Worm (Caenorhabditis elegans): ENCODE data around the gene rnf-113.
"Not testable (repeated sequence)": the region's sequence is repeated elsewhere in the genome, so short reads cannot be mapped to it uniquely, and the experiment has no call there.

The rnf-113 gene

DNA sequence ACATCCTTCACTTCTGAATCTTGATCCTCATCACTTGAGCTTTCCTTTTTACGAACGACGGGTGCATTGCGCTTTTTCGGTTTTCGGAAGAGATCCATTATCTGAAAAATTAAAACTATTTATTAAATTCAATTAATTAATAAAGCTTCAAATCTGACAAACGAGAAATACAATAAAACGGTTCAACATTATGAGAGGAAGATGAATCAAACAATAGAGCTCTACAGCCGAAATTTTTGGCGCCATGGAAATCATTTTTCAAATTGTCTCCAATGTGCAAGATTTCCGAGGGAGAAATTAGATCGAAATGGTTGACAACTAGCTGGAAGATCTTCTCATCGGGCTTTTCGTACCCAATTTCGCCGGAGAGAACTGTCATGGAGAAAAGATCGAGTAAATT, at the start of gene rnf-113:
rnf-113 (minus strand) TSS at position 101 of the 400 bp plus-strand sequence.
- TF ChIP-seq unc-62 (GFP tag; optimal IDR thresholded peaks at IDR 0.05) = no peak

DNA sequence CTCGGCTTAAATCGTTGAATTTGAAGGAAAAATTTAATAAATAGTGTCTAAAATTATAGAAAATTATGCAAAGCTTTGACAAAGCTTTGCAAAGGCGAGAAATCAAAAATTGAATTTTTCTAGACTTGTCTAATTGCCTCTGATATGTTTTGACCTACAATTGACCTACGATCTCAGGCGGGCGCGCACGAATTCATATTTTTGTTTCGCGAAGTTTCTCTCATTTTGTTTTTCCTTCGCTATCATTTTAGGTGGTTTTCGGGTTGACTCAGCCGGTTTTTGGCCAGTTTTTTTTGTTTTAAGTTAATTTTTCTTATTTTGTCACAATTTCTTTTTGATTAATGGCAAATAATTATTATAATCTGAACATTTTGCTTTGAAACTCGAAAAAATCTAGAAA, 49.8 kb upstream of the rnf-113 start:
- TF ChIP-seq unc-62 (GFP tag; optimal IDR thresholded peaks at IDR 0.05) = no peak

DNA sequence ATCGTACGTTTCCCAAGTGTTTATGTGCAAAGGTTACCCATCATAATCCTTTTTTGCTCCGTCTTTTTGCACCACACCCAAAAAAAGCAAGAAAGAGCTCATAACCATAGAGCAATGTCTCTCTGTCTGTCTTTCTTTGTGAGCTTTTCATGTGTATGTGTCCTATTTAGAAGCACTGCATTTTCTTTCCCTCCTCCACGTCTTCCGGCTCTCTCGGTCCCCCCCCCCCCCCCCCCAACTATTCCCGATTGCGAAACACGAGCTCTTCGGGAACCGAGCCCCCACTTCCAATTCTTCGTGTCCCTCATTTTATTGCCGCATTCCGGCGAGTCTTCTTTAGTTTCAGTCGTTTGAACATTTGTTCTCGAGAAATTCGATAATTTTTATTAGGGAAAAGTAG, 49.4 kb upstream of the rnf-113 start:
- TF ChIP-seq unc-62 (GFP tag; optimal IDR thresholded peaks at IDR 0.05) = no peak

DNA sequence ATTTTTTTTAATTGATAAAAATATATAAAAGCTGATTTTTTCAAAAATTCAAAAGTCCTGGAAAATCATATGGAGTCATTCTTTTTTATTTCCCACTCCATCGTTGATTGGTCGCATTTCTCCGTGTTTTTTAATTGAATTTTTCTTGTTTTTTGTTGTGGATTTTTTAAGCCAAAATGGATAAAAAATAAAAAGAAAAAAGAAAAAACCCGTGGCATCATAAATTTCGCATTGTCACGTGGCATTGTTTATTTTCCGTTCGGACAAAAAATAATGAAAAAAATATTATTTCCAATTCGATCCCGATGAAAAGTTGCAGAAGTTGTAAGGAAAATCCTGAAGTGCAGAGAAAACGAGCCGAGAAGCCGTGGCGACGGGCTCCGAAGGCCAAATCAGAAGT, 48.2 kb upstream of the rnf-113 start, which contains the start of gene klp-7:
klp-7 (plus strand) TSS at position 301 of the 400 bp plus-strand sequence.
- TF ChIP-seq unc-62 (GFP tag; optimal IDR thresholded peaks at IDR 0.05) = not testable (repeated sequence)

DNA sequence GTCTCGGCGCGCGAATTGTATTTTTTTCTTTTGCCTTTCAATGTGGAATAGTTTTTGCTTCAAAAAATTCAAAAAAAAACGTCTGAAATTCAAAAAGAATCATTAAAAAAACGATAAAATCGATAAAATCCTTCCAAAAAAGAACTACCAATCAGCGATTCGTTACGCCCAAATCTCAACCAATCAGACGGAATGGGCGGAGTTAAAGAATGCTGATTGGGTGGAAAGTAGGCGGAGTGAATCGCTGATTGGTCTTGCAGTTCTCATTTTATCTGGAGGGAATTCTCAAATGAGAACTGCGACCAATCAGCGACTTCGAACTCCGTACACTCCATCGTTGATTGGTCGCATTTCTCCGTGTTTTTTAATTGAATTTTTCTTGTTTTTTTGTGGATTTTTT, 47.7 kb upstream of the rnf-113 start:
- no peak for TF ChIP-seq unc-62 (GFP tag; optimal IDR thresholded peaks at IDR 0.05)

DNA sequence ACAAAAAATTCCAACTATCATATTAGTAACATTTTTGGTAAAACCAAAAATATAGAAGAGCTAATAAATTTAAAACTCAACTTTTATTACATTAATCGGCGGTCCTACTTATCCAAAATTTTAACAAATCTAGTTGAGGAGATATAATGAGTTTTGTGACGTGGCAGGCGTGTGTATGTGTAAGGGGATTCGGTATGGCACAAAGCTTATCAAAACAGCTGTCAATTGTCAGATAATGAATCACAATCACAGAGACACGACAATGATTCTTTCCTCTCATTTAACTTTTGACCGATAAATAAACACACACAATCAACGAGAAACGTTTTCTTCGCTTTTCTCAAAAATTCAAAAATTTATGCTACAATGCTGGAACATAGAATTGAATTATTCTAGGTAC, 44.6 kb upstream of the rnf-113 start, which contains the start of gene K11D9.3:
K11D9.3 (minus strand) TSS at position 181 of the 400 bp plus-strand sequence.
- no peak for TF ChIP-seq unc-62 (GFP tag; optimal IDR thresholded peaks at IDR 0.05)

DNA sequence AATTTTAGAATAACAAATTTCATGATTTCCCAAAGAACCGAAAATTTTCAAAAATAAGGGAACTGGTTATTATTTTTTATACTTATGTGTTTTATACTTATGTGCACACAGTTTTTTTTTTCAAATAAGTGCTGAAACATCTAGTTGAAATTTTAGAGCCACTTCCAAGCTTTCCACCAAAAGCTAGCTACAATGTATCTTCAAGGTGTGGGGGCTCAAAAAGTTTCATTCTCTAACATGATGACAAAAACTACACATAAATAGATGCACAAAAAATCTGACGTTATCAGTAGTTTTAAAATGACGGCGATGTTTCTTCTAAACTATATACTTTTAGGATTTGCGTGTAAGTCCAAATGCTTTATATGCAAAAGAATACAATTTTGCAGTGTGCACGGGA, 36.6 kb upstream of the rnf-113 start, which contains the start of gene clec-163:
clec-163 (plus strand) TSS at position 301 of the 400 bp plus-strand sequence.
- TF ChIP-seq unc-62 (GFP tag; optimal IDR thresholded peaks at IDR 0.05) = no peak

DNA sequence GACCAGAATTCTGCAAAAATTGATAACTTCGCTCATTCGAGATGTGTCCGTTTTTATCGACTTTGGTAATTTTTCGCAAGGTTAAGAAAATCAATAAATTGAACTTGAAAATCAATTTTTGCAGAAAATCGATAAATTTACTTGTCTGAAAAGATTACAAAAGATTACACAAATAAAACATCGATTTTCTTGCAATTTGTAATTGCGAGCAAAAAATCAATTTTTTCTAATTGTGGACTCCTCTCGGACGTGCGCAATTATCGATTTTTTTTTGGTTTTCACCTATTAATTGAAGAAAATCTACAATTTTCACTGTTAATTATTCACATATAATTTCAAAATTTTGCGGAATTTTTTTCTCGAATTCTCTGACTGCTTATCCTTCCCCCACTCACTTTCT, 33.8 kb upstream of the rnf-113 start:
- no peak for TF ChIP-seq unc-62 (GFP tag; optimal IDR thresholded peaks at IDR 0.05)

DNA sequence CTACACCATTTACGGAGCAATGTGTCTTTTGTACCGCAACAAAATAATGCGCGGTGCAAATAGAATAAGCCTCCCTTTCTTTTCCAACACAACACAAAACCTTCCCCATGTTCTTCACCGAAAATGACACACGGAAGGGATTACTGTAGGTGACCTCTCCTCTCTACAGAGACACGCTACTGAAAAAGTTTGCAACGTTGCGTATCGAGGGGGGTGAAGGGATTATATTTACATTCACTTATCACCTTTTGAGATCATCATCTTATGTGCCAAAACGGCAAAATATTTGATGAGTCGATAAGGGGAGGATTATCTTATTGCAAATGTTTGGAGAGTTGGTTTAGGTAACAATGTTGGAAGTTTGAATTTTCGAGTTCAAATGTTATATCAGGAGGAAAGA, 25.6 kb upstream of the rnf-113 start:
- no peak for TF ChIP-seq unc-62 (GFP tag; optimal IDR thresholded peaks at IDR 0.05)

DNA sequence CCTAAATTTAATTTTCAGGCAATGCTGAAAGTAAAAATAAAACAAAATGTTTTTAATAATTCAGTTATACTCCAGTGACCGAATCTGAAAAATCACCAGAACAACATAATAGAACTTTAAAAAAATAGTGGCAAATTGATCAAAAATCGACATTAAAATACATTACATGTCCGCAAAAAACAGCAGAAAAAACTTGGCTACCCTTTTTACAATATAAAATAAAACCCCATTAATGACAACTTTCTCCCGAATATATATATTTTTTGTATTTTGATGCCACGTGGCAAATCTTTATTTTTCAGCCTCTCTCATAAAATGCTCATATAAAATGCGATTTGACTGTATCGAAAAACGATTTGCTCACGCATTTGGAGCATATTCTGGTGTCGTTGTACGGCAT, 24.1 kb upstream of the rnf-113 start, which contains the start of gene ptr-19:
ptr-19 (plus strand) TSS at position 301 of the 400 bp plus-strand sequence.
- TF ChIP-seq unc-62 (GFP tag; optimal IDR thresholded peaks at IDR 0.05) = no peak

DNA sequence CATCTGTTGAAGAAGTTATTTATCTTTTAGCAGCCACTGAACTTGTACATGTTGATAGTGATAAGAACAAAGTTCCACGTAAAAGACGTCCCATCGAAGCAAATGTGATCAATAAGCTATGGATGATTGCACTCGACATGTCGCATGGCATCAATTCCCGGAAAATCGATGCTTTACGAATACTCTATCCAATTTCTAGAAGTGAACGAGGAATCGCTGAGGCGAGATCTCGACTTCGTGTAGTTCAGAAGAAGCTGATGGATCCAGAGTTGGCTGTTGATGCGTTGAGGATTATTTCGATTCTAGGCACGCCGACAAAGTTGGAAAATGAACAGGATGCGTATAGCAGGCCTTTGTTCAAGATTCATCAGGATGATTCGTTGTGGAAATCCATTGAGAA, 12.3 kb upstream of the rnf-113 start:
- TF ChIP-seq unc-62 (GFP tag; optimal IDR thresholded peaks at IDR 0.05) = no peak

DNA sequence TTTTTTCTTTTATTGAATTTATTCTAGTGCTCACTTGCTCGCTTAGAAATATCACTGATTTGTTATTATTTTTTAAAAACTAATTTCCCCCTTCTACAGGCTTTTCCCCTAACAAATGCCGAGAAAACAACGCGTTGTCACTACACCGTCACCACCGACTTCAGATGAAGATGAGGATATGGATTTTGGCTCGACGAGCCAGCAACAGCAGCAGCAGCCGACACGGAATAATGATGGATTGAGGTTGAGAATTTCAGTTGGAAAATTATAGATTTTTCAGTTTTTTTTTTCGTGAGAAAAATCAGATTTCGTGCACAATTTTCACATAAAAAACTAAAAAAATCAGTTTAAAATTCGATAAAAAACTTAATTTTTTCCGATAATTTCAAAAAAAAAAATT, 5.6 kb upstream of the rnf-113 start, which contains the start of gene dpy-28:
dpy-28 (plus strand) TSS at position 100 of the 400 bp plus-strand sequence.
- no peak for TF ChIP-seq unc-62 (GFP tag; optimal IDR thresholded peaks at IDR 0.05)

DNA sequence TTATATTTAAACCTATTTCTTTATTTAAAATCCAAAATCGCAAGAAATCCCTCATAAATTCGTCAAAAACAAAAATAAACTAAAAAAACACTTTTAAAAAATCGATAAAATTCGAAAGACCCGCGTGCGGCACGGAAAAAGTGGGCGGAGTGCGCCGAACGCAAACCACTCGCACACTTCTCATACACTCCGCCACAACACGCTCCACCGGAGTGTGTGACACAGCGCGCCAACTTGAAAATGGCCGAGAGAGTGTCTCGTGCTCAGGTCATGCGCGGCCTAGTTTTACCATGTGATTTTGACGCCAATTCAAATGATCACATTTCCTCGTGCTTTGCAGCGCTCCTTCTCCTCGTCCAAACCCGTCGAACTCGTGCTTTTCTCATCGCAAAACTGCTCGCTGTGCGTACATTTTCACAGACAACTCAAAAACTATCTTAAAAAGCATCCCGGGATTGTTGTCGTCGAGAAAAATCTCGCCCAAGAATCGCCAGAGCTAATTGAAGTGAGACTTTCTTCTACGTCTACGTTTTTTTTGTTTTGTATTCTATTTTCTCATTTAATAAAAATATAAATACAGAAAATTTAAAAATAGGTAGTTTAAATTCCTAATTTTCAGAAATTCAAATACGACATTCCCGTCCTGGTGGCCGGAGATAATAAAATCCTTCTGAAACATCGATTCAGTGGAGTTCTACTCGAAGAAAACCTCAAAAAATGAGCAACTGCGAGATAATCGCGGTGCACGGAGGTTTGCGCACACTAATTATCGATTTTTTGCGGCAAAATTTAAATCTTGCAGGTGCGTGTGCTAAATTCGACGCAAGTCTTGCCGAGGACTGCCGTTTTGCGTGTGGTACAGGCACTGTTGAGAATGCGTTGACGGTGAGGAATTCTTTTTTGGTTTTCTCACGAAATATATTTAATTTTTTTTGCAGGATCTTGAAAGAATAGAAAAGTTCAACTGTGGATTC, 1.9 kb upstream of the rnf-113 start, which contains the start of gene tasp-1:
tasp-1 (plus strand) TSS at position 258 of the 974 bp plus-strand sequence.
- peak; percentile 64 for TF ChIP-seq unc-62 (GFP tag; optimal IDR thresholded peaks at IDR 0.05)

DNA sequence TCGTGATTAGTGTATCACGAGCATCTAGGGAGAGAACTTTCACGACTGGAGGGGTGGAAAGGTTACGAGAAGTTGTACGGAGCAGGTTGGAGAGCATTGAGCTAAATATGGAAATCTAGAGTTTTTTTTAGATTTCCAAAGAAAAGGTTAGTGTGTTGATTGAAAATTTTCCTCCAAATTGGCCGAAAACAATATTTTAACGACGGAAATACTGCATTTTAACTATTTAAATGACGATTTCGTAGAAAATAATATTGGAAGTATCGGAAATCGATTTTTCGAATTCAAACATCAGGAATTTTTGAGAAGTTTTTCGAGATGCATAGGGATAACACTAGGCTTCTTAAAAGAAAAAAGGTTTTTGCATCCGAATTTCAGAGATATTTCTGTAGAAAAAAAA, 982 bp upstream of the rnf-113 start, which contains the start of gene K01G5.10:
K01G5.10 (minus strand) TSS at position 101 of the 400 bp plus-strand sequence.
- no peak for TF ChIP-seq unc-62 (GFP tag; optimal IDR thresholded peaks at IDR 0.05)

DNA sequence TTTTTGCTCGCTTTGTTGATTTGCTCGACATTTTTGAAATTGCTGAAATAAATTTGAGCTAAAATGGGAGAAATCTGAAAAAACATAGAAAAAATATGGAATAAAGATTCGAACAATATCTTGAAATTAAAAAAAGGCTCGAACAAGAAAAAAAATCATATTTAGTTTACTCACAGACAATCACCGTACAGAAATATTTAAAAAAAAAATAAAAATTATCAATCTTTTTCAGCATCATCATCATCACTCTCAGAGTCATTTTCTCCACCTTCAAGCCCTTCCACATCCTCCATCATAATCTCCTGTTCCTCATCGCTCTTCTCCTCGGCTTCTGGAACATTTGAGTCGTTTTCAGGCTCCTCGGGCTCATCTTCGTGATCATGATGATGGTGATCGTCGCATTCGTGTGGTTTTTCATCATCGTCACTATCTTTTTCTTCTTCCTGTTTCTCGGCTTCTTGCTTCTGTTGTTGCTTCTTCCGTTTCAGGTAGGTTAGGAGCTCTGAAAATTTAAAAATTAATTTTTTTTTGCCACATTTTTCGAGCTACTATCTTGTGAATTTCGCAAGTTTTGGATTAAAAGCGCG, 1.9 kb downstream of the rnf-113 start, which contains the start of gene hpl-2:
hpl-2 (minus strand) TSS at position 51 of the 587 bp plus-strand sequence.
- TF ChIP-seq unc-62 (GFP tag; optimal IDR thresholded peaks at IDR 0.05) = no peak

DNA sequence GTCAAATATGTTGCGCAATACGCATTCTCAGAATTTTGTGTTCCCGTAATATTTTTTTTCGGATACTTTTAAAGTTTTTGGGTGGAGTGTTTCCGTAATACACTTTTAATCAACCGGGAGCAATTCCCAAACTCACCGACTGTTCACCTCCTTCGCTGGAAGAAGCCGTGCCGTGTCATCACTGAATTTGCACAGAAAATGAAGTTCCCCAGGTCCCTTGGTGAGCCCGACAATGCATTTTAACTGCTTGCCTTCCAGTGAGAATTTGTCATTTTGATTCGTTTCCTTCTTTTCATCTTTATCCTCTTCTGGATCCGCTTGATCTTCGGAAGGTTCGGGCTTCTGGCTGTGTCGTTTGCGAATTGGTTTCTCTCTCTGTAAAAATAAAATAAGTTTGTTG, 3.1 kb downstream of the rnf-113 start:
- TF ChIP-seq unc-62 (GFP tag; optimal IDR thresholded peaks at IDR 0.05) = no peak
